Worm (Caenorhabditis elegans) whole organism, L4 larva: ENCODE data around the gene M02D8.5.

Experiments
- D1046.2 ChIP-seq: fragments of 200-800 bp; sonication (Bioruptor generic); IDR thresholded peaks from 2 replicates; pipeline ENCODE4 v1.3.6; 2022; ENCODE audit warnings: missing genetic modification characterization, missing compliant biosample characterization
- F37D6.2 ChIP-seq: sonication (generic microtip); optimal IDR thresholded peaks from 2 replicates; lab custom pipeline; 2016; ENCODE audit warnings: mild to moderate bottlenecking, missing genetic modification characterization, missing compliant biosample characterization
- F44E2.7 ChIP-seq: fragments of 200-800 bp; sonication (Bioruptor generic); IDR thresholded peaks from 2 replicates; pipeline ENCODE4 v2.1.2; 2022; ENCODE audit warnings: missing genetic modification characterization, missing compliant biosample characterization
- F49E8.2 ChIP-seq: sonication (generic microtip); optimal IDR thresholded peaks from 2 replicates; lab custom pipeline; 2016; ENCODE audit warnings: missing compliant biosample characterization, mild to moderate bottlenecking, missing genetic modification characterization, borderline replicate concordance
- R02D3.7 ChIP-seq: fragments of 150-350 bp; sonication (generic microtip); optimal IDR thresholded peaks from 3 replicates; lab custom pipeline; 2014; ENCODE audit warnings: missing biosample characterization, missing genetic modification characterization
- T20F7.1 ChIP-seq: fragments of 200-800 bp; sonication (Bioruptor generic); optimal IDR thresholded peaks from 2 replicates; lab custom pipeline; 2018; ENCODE audit warnings: mild to moderate bottlenecking, missing genetic modification characterization, missing compliant biosample characterization
- T26A8.4 ChIP-seq: fragments of 200-800 bp; sonication (Bioruptor generic); IDR thresholded peaks from 2 replicates; pipeline ENCODE4 v1.3.6; 2022; ENCODE audit warnings: missing genetic modification characterization, missing compliant biosample characterization
- Y105C5A.15 ChIP-seq: fragments of 200-800 bp; sonication (Bioruptor generic); IDR thresholded peaks from 2 replicates; pipeline ENCODE4 v1.3.6; 2022; ENCODE audit warnings: missing genetic modification characterization, missing compliant biosample characterization
- ZK337.2 ChIP-seq: fragments of 200-800 bp; sonication (Bioruptor generic); IDR thresholded peaks from 2 replicates; pipeline ENCODE4 v1.3.6; 2022; ENCODE audit warnings: missing genetic modification reagents, missing genetic modification characterization, missing compliant biosample characterization
- aha-1 ChIP-seq: fragments of 150-350 bp; peaks from one replicate; lab custom pipeline; 2014; ENCODE audit warnings: missing biosample characterization, missing genetic modification characterization
- ama-1 ChIP-seq: fragments of 150-350 bp; optimal IDR thresholded peaks from 2 replicates; lab custom pipeline; 2014; ENCODE audit warnings: inconsistent platforms, mixed read lengths
- ceh-32 ChIP-seq: sonication (generic microtip); optimal IDR thresholded peaks from 2 replicates; lab custom pipeline; 2016; ENCODE audit warnings: mild to moderate bottlenecking, missing genetic modification characterization, missing compliant biosample characterization; ENCODE audit not compliant: poor library complexity
- ceh-62 ChIP-seq: sonication (generic microtip); optimal IDR thresholded peaks from 2 replicates; lab custom pipeline; 2017; ENCODE audit warnings: missing biosample characterization, missing genetic modification characterization
- ceh-82 ChIP-seq: sonication (generic microtip); optimal IDR thresholded peaks from 2 replicates; lab custom pipeline; 2017; ENCODE audit warnings: missing biosample characterization, missing genetic modification characterization
- daf-12 ChIP-seq: fragments of 150-350 bp; optimal IDR thresholded peaks from 2 replicates; lab custom pipeline; 2014; ENCODE audit warnings: missing biosample characterization, missing genetic modification reagents, missing genetic modification characterization
- daf-16 ChIP-seq, 3 experiments: sonication (generic microtip); optimal IDR thresholded peaks; 2 replicates each; lab custom pipeline; 2016 to 2017; ENCODE audit warnings: missing genetic modification characterization in 3 of 3, missing genetic modification reagents in 3 of 3, mild to moderate bottlenecking in 2 of 3, missing compliant biosample characterization in 2 of 3, missing biosample characterization in 1 of 3, moderate library complexity in 1 of 3
- daf-19 ChIP-seq: fragments of 200-800 bp; sonication (Bioruptor generic); conservative IDR thresholded peaks from 2 replicates; pipeline ENCODE4 v1.3.6; 2022; ENCODE audit warnings: missing genetic modification characterization, missing compliant biosample characterization
- dmd-6 ChIP-seq: fragments of 200-800 bp; sonication (Bioruptor generic); IDR thresholded peaks from 2 replicates; pipeline ENCODE4 v1.3.6; 2022; ENCODE audit warnings: missing genetic modification reagents, missing genetic modification characterization, missing compliant biosample characterization
- dpl-1 ChIP-seq: fragments of 150-350 bp; optimal IDR thresholded peaks from 2 replicates; lab custom pipeline; 2014; ENCODE audit warnings: missing biosample characterization, missing genetic modification reagents, missing genetic modification characterization
- egl-43 ChIP-seq: fragments of 200-800 bp; sonication (Bioruptor generic); IDR thresholded peaks from 2 replicates; pipeline ENCODE4 v1.3.6; 2022; ENCODE audit warnings: missing genetic modification reagents, missing genetic modification characterization, missing compliant biosample characterization
- fkh-10 ChIP-seq: fragments of 150-350 bp; optimal IDR thresholded peaks from 2 replicates; lab custom pipeline; 2014; ENCODE audit warnings: missing biosample characterization, missing genetic modification reagents, missing genetic modification characterization
- gei-8 ChIP-seq: fragments of 200-800 bp; sonication (Bioruptor generic); optimal IDR thresholded peaks from 2 replicates; lab custom pipeline; 2018; ENCODE audit warnings: mild to moderate bottlenecking, missing genetic modification characterization, missing compliant biosample characterization
- hlh-11 ChIP-seq: fragments of 200-800 bp; sonication (Bioruptor generic); optimal IDR thresholded peaks from 2 replicates; lab custom pipeline; 2018; ENCODE audit warnings: mild to moderate bottlenecking, missing genetic modification characterization, missing compliant biosample characterization
- hlh-30 ChIP-seq: sonication (generic microtip); optimal IDR thresholded peaks from 2 replicates; lab custom pipeline; 2017; ENCODE audit warnings: antibody characterized with exemption, mild to moderate bottlenecking, missing genetic modification characterization, missing compliant biosample characterization; ENCODE audit not compliant: insufficient read depth
- jun-1 ChIP-seq: fragments of 150-350 bp; optimal IDR thresholded peaks from 2 replicates; lab custom pipeline; 2014; ENCODE audit warnings: missing biosample characterization, missing genetic modification reagents, missing genetic modification characterization
- lim-7 ChIP-seq: fragments of 200-800 bp; sonication (Bioruptor generic); IDR thresholded peaks from 2 replicates; pipeline ENCODE4 v1.3.6; 2022; ENCODE audit warnings: missing genetic modification characterization, missing compliant biosample characterization
- lin-1 ChIP-seq: fragments of 200-800 bp; sonication (Bioruptor generic); IDR thresholded peaks from 2 replicates; pipeline ENCODE4 v1.3.6; 2022; ENCODE audit warnings: missing genetic modification reagents, missing genetic modification characterization, missing compliant biosample characterization
- lin-15B ChIP-seq: fragments of 150-350 bp; sonication (generic microtip); optimal IDR thresholded peaks from 3 replicates; lab custom pipeline; 2014; ENCODE audit warnings: missing biosample characterization, missing genetic modification characterization
- madf-9 ChIP-seq: fragments of 200-800 bp; sonication (Bioruptor generic); conservative IDR thresholded peaks from 2 replicates; pipeline ENCODE4 v1.3.6; 2022; ENCODE audit warnings: missing genetic modification reagents, missing genetic modification characterization, missing compliant biosample characterization
- mdl-1 ChIP-seq, 2 experiments: fragments of 150-350 bp in 1 of 2; sonication (generic microtip) in 1 of 2; optimal IDR thresholded peaks; 2 replicates each; lab custom pipeline; 2014 to 2017; ENCODE audit warnings: missing biosample characterization in 2 of 2, missing genetic modification characterization in 2 of 2
- mes-2 ChIP-seq: sonication (generic microtip); optimal IDR thresholded peaks from 2 replicates; lab custom pipeline; 2016; ENCODE audit warnings: missing genotype, mild to moderate bottlenecking, missing genetic modification characterization, missing compliant biosample characterization; ENCODE audit not compliant: poor library complexity, severe bottlenecking
- mxl-3 ChIP-seq: fragments of 200-800 bp; sonication (Bioruptor generic); optimal IDR thresholded peaks from 2 replicates; lab custom pipeline; 2018; ENCODE audit warnings: mild to moderate bottlenecking, missing genetic modification characterization, missing compliant biosample characterization
- nhr-102 ChIP-seq: sonication (generic microtip); optimal IDR thresholded peaks from 2 replicates; lab custom pipeline; 2016; ENCODE audit warnings: mild to moderate bottlenecking, missing genetic modification characterization, moderate library complexity, missing compliant biosample characterization
- nhr-111 ChIP-seq: fragments of 200-800 bp; sonication (Bioruptor generic); optimal IDR thresholded peaks from 2 replicates; lab custom pipeline; 2018; ENCODE audit warnings: mild to moderate bottlenecking, missing genetic modification characterization, missing compliant biosample characterization
- nhr-25 ChIP-seq: sonication (generic microtip); optimal IDR thresholded peaks from 2 replicates; lab custom pipeline; 2017; ENCODE audit warnings: missing genetic modification characterization, mild to moderate bottlenecking, missing compliant biosample characterization, antibody characterized with exemption, moderate library complexity, borderline replicate concordance; ENCODE audit not compliant: insufficient read depth
- nhr-28 ChIP-seq: fragments of 150-350 bp; optimal IDR thresholded peaks from 2 replicates; lab custom pipeline; 2014; ENCODE audit warnings: missing biosample characterization, missing genetic modification characterization
- nhr-48 ChIP-seq: sonication (generic microtip); optimal IDR thresholded peaks from 2 replicates; lab custom pipeline; 2016; ENCODE audit warnings: mild to moderate bottlenecking, missing genetic modification characterization, missing compliant biosample characterization
- php-3 ChIP-seq: fragments of 200-800 bp; sonication (Bioruptor generic); IDR thresholded peaks from 2 replicates; pipeline ENCODE4 v1.3.6; 2022; ENCODE audit warnings: missing genetic modification reagents, missing genetic modification characterization, missing compliant biosample characterization
- set-16 ChIP-seq: fragments of 200-800 bp; sonication (Bioruptor generic); IDR thresholded peaks from 2 replicates; pipeline ENCODE4 v1.3.6; 2022; ENCODE audit warnings: missing genetic modification reagents, missing genetic modification characterization, missing compliant biosample characterization
- tra-1 ChIP-seq: fragments of 200-800 bp; sonication (Bioruptor generic); IDR thresholded peaks from 2 replicates; pipeline ENCODE4 v1.3.6; 2022; ENCODE audit warnings: missing genetic modification reagents, missing genetic modification characterization, missing compliant biosample characterization
- unc-62 ChIP-seq, 3 experiments: fragments of 150-350 bp in 1 of 3; sonication (generic microtip); optimal IDR thresholded peaks in 2 of 3; peaks in 1 of 3; 1 replicate in 1 of 3; 2 replicates in 2 of 3; lab custom pipeline; 2014 to 2017; ENCODE audit warnings: missing biosample characterization in 3 of 3, missing genetic modification characterization in 3 of 3, missing genetic modification reagents in 3 of 3, missing genotype in 1 of 3
- vab-7 ChIP-seq: fragments of 200-800 bp; sonication (Bioruptor generic); IDR thresholded peaks from 2 replicates; pipeline ENCODE4 v1.3.6; 2022; ENCODE audit warnings: missing genetic modification reagents, missing genetic modification characterization, missing compliant biosample characterization
- zfp-3 ChIP-seq: fragments of 200-800 bp; sonication (Bioruptor generic); conservative IDR thresholded peaks from 2 replicates; pipeline ENCODE4 v1.3.6; 2022; ENCODE audit warnings: missing genetic modification reagents, missing genetic modification characterization, missing compliant biosample characterization
- zip-11 ChIP-seq: fragments of 200-800 bp; sonication (Bioruptor generic); IDR thresholded peaks from 2 replicates; pipeline ENCODE4 v1.3.6; 2022; ENCODE audit warnings: missing genetic modification characterization, missing compliant biosample characterization

M02D8.5 gene

DNA sequence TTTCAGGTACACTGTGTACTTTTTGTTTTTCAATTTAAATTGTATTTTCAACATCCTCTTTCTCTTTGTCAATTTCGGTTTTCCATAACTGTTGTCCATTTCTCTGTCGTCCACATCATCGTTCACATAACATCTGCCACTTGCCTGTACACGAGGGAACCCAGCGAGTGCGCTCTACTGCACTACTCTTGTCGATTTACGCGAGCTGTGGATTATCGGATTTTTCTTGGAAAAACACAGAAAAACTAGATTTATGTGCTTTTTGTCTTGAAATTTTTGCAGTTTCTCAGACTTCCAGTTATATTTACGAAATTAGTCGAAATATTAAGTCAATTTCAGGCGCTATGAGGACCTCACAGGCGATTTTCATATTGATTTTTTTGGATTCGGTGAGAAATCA lies 30.4 kb upstream of the M02D8.5 start, which contains the start of gene chup-1 (continued):
- TF ChIP-seq daf-12 (tag; lab: Kevin White, UChicago) = no peak
- no peak for TF ChIP-seq tra-1
- TF ChIP-seq nhr-25 (tag; lab: Kevin White, UChicago) = no peak
- no peak for TF ChIP-seq lin-1 (GFP tag; lab: Robert Waterston, UW)
- no peak for TF ChIP-seq vab-7 (GFP tag; lab: Robert Waterston, UW)
- TF ChIP-seq mdl-1 (tag; optimal IDR thresholded peaks at IDR 0.05; lab: Kevin White, UChicago) = peak in 1 of 2 experiments; percentile 63
- TF ChIP-seq T20F7.1 (GFP tag; lab: Kevin White, UChicago) = no peak

DNA sequence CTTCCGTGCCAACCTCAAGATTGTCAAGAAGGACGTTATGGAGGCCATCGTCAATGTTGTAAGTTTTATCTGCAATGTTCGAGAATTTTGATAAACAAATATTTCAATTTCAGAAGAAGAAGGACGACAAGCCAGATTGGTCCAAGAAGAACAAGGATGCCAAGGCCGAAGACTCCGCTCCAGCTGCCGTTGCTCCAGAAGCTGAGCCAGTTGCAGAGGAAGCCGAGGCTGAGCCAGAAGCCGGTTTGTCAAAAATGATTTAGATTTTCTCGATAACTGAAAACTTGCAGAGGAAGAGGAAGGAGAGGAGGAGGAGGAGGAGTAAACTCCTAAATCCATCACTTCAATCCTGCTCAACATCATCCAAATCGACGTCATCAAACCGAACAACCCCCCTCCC lies 28.7 kb upstream of the M02D8.5 start:
- TF ChIP-seq gei-8 (GFP tag; lab: Kevin White, UChicago) (no peak), aha-1 (tag; lab: Kevin White, UChicago) (peak; percentile 68), unc-62 (GFP tag; optimal IDR thresholded peaks at IDR 0.05 in 1 of 2; lab: Kevin White, UChicago) (peak in 1 of 2 experiments; percentile 46), unc-62 (tag; optimal IDR thresholded peaks at IDR 0.05; lab: Kevin White, UChicago) (no peak), set-16 (GFP tag; lab: Robert Waterston, UW) (peak; percentile 52; the same call in 1 of the 2 replicates)

DNA sequence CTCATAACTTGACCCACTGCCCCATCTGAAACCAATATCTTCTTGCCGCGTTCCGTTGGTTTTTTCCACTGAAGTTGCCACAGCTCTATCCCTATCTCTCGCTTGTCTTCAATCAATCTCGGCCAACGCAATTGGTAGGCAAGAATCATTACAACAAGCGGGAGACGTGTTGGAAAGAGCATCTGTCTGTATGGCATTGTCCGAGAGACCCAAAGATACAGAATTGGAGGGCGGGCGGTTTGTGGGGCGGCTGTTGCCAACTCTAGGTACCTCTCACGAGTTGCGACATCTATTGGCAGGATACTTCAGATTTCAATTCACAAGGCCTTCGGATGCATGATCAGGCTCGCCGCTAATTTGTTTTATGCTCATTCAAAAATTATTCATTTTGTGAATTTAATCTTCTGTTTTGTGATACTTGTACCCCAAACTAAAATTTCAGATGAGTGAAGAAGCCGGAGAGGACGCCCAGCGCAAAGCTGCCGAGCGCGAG lies 27.7 kb upstream of the M02D8.5 start, which contains the start of gene unc-27:
Gene unc-27 (plus strand): TSS at position 443 of the 493 bp plus-strand sequence.
- TF ChIP-seq madf-9 (no peak), ceh-82 (tag; lab: Kevin White, UChicago) (no peak), hlh-11 (tag; lab: Kevin White, UChicago) (peak; percentile 39), mes-2 (tag; lab: Kevin White, UChicago) (no peak), D1046.2 (GFP tag; lab: Robert Waterston, UW) (no peak), dpl-1 (GFP tag; lab: Kevin White, UChicago) (no peak), fkh-10 (GFP tag; lab: Kevin White, UChicago) (no peak), R02D3.7 (no peak), jun-1 (tag; lab: Kevin White, UChicago) (no peak), daf-16 (GFP tag; optimal IDR thresholded peaks at IDR 0.05; lab: Kevin White, UChicago) (peak in 1 of 2 experiments; percentile 49), daf-16 (tag; optimal IDR thresholded peaks at IDR 0.05; lab: Kevin White, UChicago) (no peak), php-3 (GFP tag; lab: Robert Waterston, UW) (no peak), lin-15B (tag; lab: Kevin White, UChicago) (no peak), ceh-32 (tag; lab: Kevin White, UChicago) (no peak), nhr-28 (tag; lab: Kevin White, UChicago) (no peak), zfp-3 (GFP tag; lab: Robert Waterston, UW) (no peak), F44E2.7 (GFP tag; lab: Robert Waterston, UW) (no peak), daf-19 (GFP tag; lab: Robert Waterston, UW) (no peak), nhr-111 (GFP tag; lab: Kevin White, UChicago) (no peak), mxl-3 (GFP tag; lab: Kevin White, UChicago) (peak; percentile 4)
- TF ChIP-seq, all 104 proteins: peak for 3

DNA sequence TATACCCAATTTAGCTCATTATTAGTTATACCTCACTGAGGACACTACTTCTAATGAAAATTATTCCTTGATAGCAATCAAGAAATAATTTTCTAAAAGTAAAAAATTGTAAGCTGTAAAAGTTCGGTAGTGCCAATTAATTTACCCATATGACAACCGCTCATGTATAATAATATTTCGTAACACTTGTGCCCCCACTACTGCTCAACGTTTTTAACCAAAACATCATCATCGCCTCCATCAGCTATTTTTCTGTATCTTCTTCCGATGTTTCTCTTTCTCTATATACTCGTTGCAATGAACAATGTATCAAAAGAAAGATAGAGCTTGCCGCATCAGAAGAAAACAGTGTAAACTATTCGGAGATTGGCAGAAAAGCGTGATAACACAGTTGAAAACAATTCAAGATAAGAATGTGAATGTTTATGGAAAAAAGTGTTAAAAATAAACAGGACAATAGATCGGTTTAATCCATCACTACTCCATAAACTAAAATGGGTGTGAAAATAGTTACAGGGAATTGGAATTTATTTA lies 26.4 kb upstream of the M02D8.5 start:
- TF ChIP-seq zip-11 (GFP tag; lab: Robert Waterston, UW) (no peak), hlh-11 (tag; lab: Kevin White, UChicago) (peak; percentile 50), nhr-111 (GFP tag; lab: Kevin White, UChicago) (no peak), F37D6.2 (tag; lab: Kevin White, UChicago) (no peak), egl-43 (no peak), ama-1 (lab: Kevin White, UChicago) (no peak), vab-7 (GFP tag; lab: Robert Waterston, UW) (no peak), nhr-25 (tag; lab: Kevin White, UChicago) (no peak), F49E8.2 (tag; lab: Kevin White, UChicago) (no peak), Y105C5A.15 (no peak), T26A8.4 (GFP tag; lab: Robert Waterston, UW) (no peak), ceh-62 (tag; lab: Kevin White, UChicago) (no peak), ZK337.2 (no peak), hlh-30 (tag; lab: Kevin White, UChicago) (peak; percentile 13), dmd-6 (GFP tag; lab: Robert Waterston, UW) (no peak), lim-7 (GFP tag; lab: Robert Waterston, UW) (no peak), nhr-48 (tag; lab: Kevin White, UChicago) (no peak), nhr-102 (tag; lab: Kevin White, UChicago) (no peak)
